Fruit fly (Drosophila melanogaster) whole organism, embryonic: ENCODE results near the gene CG7781.

Source experiments
- BEAF-32 ChIP-seq: fragments of 200-800 bp; sonication (Bioruptor generic); optimal IDR thresholded peaks from 3 replicates; lab custom pipeline; 2017; ENCODE audit warnings: missing biosample characterization, missing genetic modification characterization, mild to moderate bottlenecking, moderate library complexity, missing genetic modification reagents
- CG10321 ChIP-seq: fragments of 200-800 bp; sonication (Bioruptor generic); IDR thresholded peaks from 2 replicates; pipeline ENCODE4 v1.3.6; 2022; ENCODE audit warnings: missing biosample characterization, missing genetic modification characterization
- CG11247 ChIP-seq: fragments of 200-800 bp; sonication (Bioruptor generic); IDR thresholded peaks from 2 replicates; pipeline ENCODE4 v1.3.6; 2022; ENCODE audit warnings: missing biosample characterization, missing genetic modification characterization
- CG12104 ChIP-seq: fragments of 200-800 bp; sonication (Bioruptor generic); optimal IDR thresholded peaks from 3 replicates; lab custom pipeline; 2016; ENCODE audit warnings: missing biosample characterization, missing genetic modification characterization
- CG13296 ChIP-seq: fragments of 200-800 bp; sonication (Bioruptor generic); optimal IDR thresholded peaks from 3 replicates; lab custom pipeline; 2018; ENCODE audit warnings: missing biosample characterization, mild to moderate bottlenecking, missing genetic modification characterization
- CG13775 ChIP-seq: fragments of 200-800 bp; sonication (Bioruptor generic); optimal IDR thresholded peaks from 3 replicates; lab custom pipeline; 2017; ENCODE audit warnings: missing biosample characterization, mild to moderate bottlenecking, missing genetic modification characterization
- CG14050 ChIP-seq: fragments of 200-800 bp; sonication (Bioruptor generic); IDR thresholded peaks from 3 replicates; pipeline ENCODE4 v1.3.6; 2022; ENCODE audit warnings: missing biosample characterization, missing genetic modification characterization
- CG14965 ChIP-seq: fragments of 200-800 bp; sonication (Bioruptor generic); optimal IDR thresholded peaks from 2 replicates; lab custom pipeline; 2016; ENCODE audit warnings: missing biosample characterization, missing genetic modification characterization, borderline replicate concordance
- CG32532 ChIP-seq: fragments of 200-800 bp; sonication (Bioruptor generic); IDR thresholded peaks from 2 replicates; pipeline ENCODE4 v1.3.6; 2022; ENCODE audit warnings: missing biosample characterization, missing genetic modification characterization
- CG4820 ChIP-seq: fragments of 200-800 bp; sonication (Bioruptor generic); optimal IDR thresholded peaks from 3 replicates; lab custom pipeline; 2016; ENCODE audit warnings: missing biosample characterization, missing genetic modification characterization
- CG6254 ChIP-seq: fragments of 200-800 bp; sonication (Bioruptor generic); optimal IDR thresholded peaks from 3 replicates; lab custom pipeline; 2017; ENCODE audit warnings: mild to moderate bottlenecking, missing biosample characterization, missing genetic modification reagents, missing genetic modification characterization
- CrebB ChIP-seq: fragments of 200-800 bp; sonication (Bioruptor generic); optimal IDR thresholded peaks from 3 replicates; lab custom pipeline; 2018; ENCODE audit warnings: missing biosample characterization, mild to moderate bottlenecking, missing genetic modification characterization
- D ChIP-seq, 2 experiments: fragments of 200-800 bp in 1 of 2; fragments of >200 bp in 1 of 2; sonication (Bioruptor generic) in 1 of 2; optimal IDR thresholded peaks; 2 replicates in 1 of 2; 3 replicates in 1 of 2; lab custom pipeline; 2017; ENCODE audit warnings: mild to moderate bottlenecking in 1 of 2, missing biosample characterization in 1 of 2, missing genetic modification characterization in 1 of 2, missing genetic modification reagents in 1 of 2
- Dfd ChIP-seq, 2 experiments: fragments of >200 bp; optimal IDR thresholded peaks; 2 replicates each; lab custom pipeline; 2017; ENCODE audit warnings: missing biosample characterization in 2 of 2, missing genetic modification characterization in 2 of 2
- Dp ChIP-seq: fragments of 200-800 bp; sonication (Bioruptor generic); optimal IDR thresholded peaks from 2 replicates; lab custom pipeline; 2018; ENCODE audit warnings: missing biosample characterization, mild to moderate bottlenecking, missing genetic modification characterization, moderate library complexity
- Fer3 ChIP-seq: fragments of 200-800 bp; sonication (Bioruptor generic); optimal IDR thresholded peaks from 2 replicates; lab custom pipeline; 2018; ENCODE audit warnings: missing biosample characterization, mild to moderate bottlenecking, missing genetic modification characterization, moderate library complexity
- MTF-1 ChIP-seq: fragments of 200-800 bp; sonication (Bioruptor generic); optimal IDR thresholded peaks from 2 replicates; lab custom pipeline; 2018; ENCODE audit warnings: missing biosample characterization, mild to moderate bottlenecking, missing genetic modification characterization, borderline replicate concordance
- Oli ChIP-seq: fragments of 200-800 bp; sonication (Bioruptor generic); optimal IDR thresholded peaks from 2 replicates; lab custom pipeline; 2018; ENCODE audit warnings: missing biosample characterization, mild to moderate bottlenecking, missing genetic modification characterization, moderate library complexity
- Optix ChIP-seq: fragments of 200-800 bp; sonication (Bioruptor generic); IDR thresholded peaks from 3 replicates; pipeline ENCODE4 v1.3.6; 2022; ENCODE audit warnings: missing biosample characterization, missing genetic modification characterization
- Side ChIP-seq: fragments of 200-800 bp; sonication (Bioruptor generic); optimal IDR thresholded peaks from 2 replicates; lab custom pipeline; 2016; ENCODE audit warnings: missing biosample characterization, missing genetic modification characterization
- Spps ChIP-seq: fragments of 200-800 bp; sonication (Bioruptor generic); optimal IDR thresholded peaks from 2 replicates; lab custom pipeline; 2018; ENCODE audit warnings: missing biosample characterization, mild to moderate bottlenecking, missing genetic modification characterization
- abd-A ChIP-seq: fragments of 200-800 bp; sonication (Bioruptor generic); optimal IDR thresholded peaks from 3 replicates; lab custom pipeline; 2019; ENCODE audit warnings: missing biosample characterization, mild to moderate bottlenecking, missing genetic modification characterization, moderate library complexity
- ap ChIP-seq: fragments of 200-800 bp; sonication (Bioruptor generic); IDR thresholded peaks from 2 replicates; pipeline ENCODE4 v1.3.6; 2022; ENCODE audit warnings: missing biosample characterization, missing genetic modification characterization
- br ChIP-seq: fragments of >200 bp; optimal IDR thresholded peaks from 2 replicates; lab custom pipeline; 2017
- btn ChIP-seq: fragments of 200-800 bp; sonication (Bioruptor generic); optimal IDR thresholded peaks from 2 replicates; lab custom pipeline; 2016; ENCODE audit warnings: missing biosample characterization, missing genetic modification characterization
- caup ChIP-seq: fragments of 200-800 bp; sonication (Bioruptor generic); optimal IDR thresholded peaks from 3 replicates; lab custom pipeline; 2017; ENCODE audit warnings: missing biosample characterization, mild to moderate bottlenecking, missing genetic modification characterization, moderate library complexity; ENCODE audit not compliant: severe bottlenecking
- chinmo ChIP-seq: fragments of 200-800 bp; sonication (Bioruptor generic); IDR thresholded peaks from 4 replicates; pipeline ENCODE4 v1.3.6; 2022; ENCODE audit warnings: missing biosample characterization, missing genetic modification characterization; ENCODE audit not compliant: partially characterized antibody
- crp ChIP-seq, 2 experiments: fragments of 200-800 bp; sonication (Bioruptor generic); optimal IDR thresholded peaks; 2 replicates in 1 of 2; 3 replicates in 1 of 2; lab custom pipeline; 2017; ENCODE audit warnings: missing biosample characterization in 2 of 2, missing genetic modification characterization in 2 of 2, mild to moderate bottlenecking in 1 of 2, moderate library complexity in 1 of 2
- dmrt11E ChIP-seq: fragments of 200-800 bp; sonication (Bioruptor generic); optimal IDR thresholded peaks from 3 replicates; lab custom pipeline; 2018; ENCODE audit warnings: missing biosample characterization, mild to moderate bottlenecking, missing genetic modification characterization, moderate library complexity
- ems ChIP-seq: fragments of 200-800 bp; sonication (Bioruptor generic); optimal IDR thresholded peaks from 3 replicates; lab custom pipeline; 2016; ENCODE audit warnings: missing biosample characterization, missing genetic modification characterization
- esg ChIP-seq: fragments of 200-800 bp; sonication (Bioruptor generic); conservative IDR thresholded peaks from 2 replicates; pipeline ENCODE4 v1.3.6; 2022; ENCODE audit warnings: missing biosample characterization, missing genetic modification characterization
- fd64A ChIP-seq: fragments of 200-800 bp; sonication (Bioruptor generic); optimal IDR thresholded peaks from 3 replicates; lab custom pipeline; 2018; ENCODE audit warnings: missing biosample characterization, mild to moderate bottlenecking, missing genetic modification characterization
- fd96Cb ChIP-seq: fragments of 200-800 bp; sonication (Bioruptor generic); optimal IDR thresholded peaks from 2 replicates; lab custom pipeline; 2018; ENCODE audit warnings: missing biosample characterization, mild to moderate bottlenecking, missing genetic modification characterization, moderate library complexity
- gem ChIP-seq: fragments of 200-800 bp; sonication (Bioruptor generic); optimal IDR thresholded peaks from 2 replicates; lab custom pipeline; 2019; ENCODE audit warnings: missing biosample characterization, mild to moderate bottlenecking, missing genetic modification characterization, moderate library complexity
- gsb-n ChIP-seq: fragments of 200-800 bp; sonication (Bioruptor generic); optimal IDR thresholded peaks from 3 replicates; lab custom pipeline; 2018; ENCODE audit warnings: missing biosample characterization, mild to moderate bottlenecking, missing genetic modification characterization
- gt ChIP-seq: fragments of 200-800 bp; sonication (Bioruptor generic); IDR thresholded peaks from 2 replicates; pipeline ENCODE4 v1.3.6; 2022; ENCODE audit warnings: missing biosample characterization, missing genetic modification characterization
- insv ChIP-seq, 2 experiments: fragments of 200-800 bp; sonication (Bioruptor generic); optimal IDR thresholded peaks; 3 replicates each; lab custom pipeline; 2016 to 2018; ENCODE audit warnings: missing biosample characterization in 2 of 2, missing genetic modification characterization in 2 of 2
- jing ChIP-seq: fragments of 200-800 bp; sonication (Bioruptor generic); optimal IDR thresholded peaks from 2 replicates; lab custom pipeline; 2018; ENCODE audit warnings: missing biosample characterization, mild to moderate bottlenecking, missing genetic modification characterization
- lbe ChIP-seq: fragments of 200-800 bp; sonication (Bioruptor generic); optimal IDR thresholded peaks from 2 replicates; lab custom pipeline; 2016; ENCODE audit warnings: missing biosample characterization, mild to moderate bottlenecking, missing genetic modification characterization
- onecut ChIP-seq: fragments of 200-800 bp; sonication (Bioruptor generic); IDR thresholded peaks from 2 replicates; pipeline ENCODE4 v1.3.6; 2022; ENCODE audit warnings: missing biosample characterization, missing genetic modification characterization
- pb ChIP-seq: fragments of 200-800 bp; sonication (Bioruptor generic); optimal IDR thresholded peaks from 3 replicates; lab custom pipeline; 2016; ENCODE audit warnings: missing biosample characterization, missing genetic modification characterization
- psq ChIP-seq: fragments of 200-800 bp; sonication (Bioruptor generic); optimal IDR thresholded peaks from 2 replicates; lab custom pipeline; 2017; ENCODE audit warnings: missing biosample characterization, missing genetic modification characterization
- ranshi ChIP-seq: fragments of 200-800 bp; sonication (Bioruptor generic); IDR thresholded peaks from 2 replicates; pipeline ENCODE4 v1.3.6; 2022; ENCODE audit warnings: missing biosample characterization, missing genetic modification characterization
- rib ChIP-seq: fragments of 200-800 bp; sonication (Bioruptor generic); IDR thresholded peaks from 2 replicates; pipeline ENCODE4 v1.3.6; 2022; ENCODE audit warnings: missing biosample characterization, missing genetic modification characterization
- sc ChIP-seq, 3 experiments: fragments of >200 bp in 2 of 3; fragments of 200-800 bp in 1 of 3; sonication (Bioruptor generic) in 1 of 3; optimal IDR thresholded peaks; 2 replicates in 2 of 3; 3 replicates in 1 of 3; lab custom pipeline; 2017; ENCODE audit warnings: mild to moderate bottlenecking in 1 of 3, missing biosample characterization in 1 of 3, missing genetic modification characterization in 1 of 3, missing genetic modification reagents in 1 of 3
- scrt ChIP-seq: fragments of 200-800 bp; sonication (Bioruptor generic); optimal IDR thresholded peaks from 2 replicates; lab custom pipeline; 2018; ENCODE audit warnings: missing biosample characterization, mild to moderate bottlenecking, missing genetic modification characterization, moderate library complexity
- shn ChIP-seq: fragments of 200-800 bp; sonication (Bioruptor generic); optimal IDR thresholded peaks from 3 replicates; lab custom pipeline; 2016; ENCODE audit warnings: missing biosample characterization, missing genetic modification characterization
- sug ChIP-seq: fragments of 200-800 bp; optimal IDR thresholded peaks from 2 replicates; lab custom pipeline; 2019; ENCODE audit warnings: missing biosample characterization, mild to moderate bottlenecking, missing genetic modification characterization, moderate library complexity
- zfh1 ChIP-seq: fragments of 200-800 bp; sonication (Bioruptor generic); IDR thresholded peaks from 3 replicates; pipeline ENCODE4 v1.3.6; 2022; ENCODE audit warnings: missing biosample characterization, missing genetic modification characterization

The CG7781 gene

dm6 chr2L:8284913-8285619 is 40.1 kb downstream of the CG7781 start (continued):
- TF ChIP-seq Side (GFP tag; lab: Kevin White, UChicago) (no peak), gsb-n (tag; lab: Kevin White, UChicago) (no peak), CG32532 (GFP tag; lab: Robert Waterston, UW) (no peak), crp (GFP tag; optimal IDR thresholded peaks at IDR 0.05; lab: Kevin White, UChicago) (no peak), caup (GFP tag; lab: Kevin White, UChicago) (no peak), chinmo (GFP tag; lab: Robert Waterston, UW) (no peak), insv (GFP tag; optimal IDR thresholded peaks at IDR 0.05; lab: Kevin White, UChicago) (no peak), ems (GFP tag; lab: Kevin White, UChicago) (no peak), zfh1 (no peak), jing (no peak), Dp (GFP tag; lab: Kevin White, UChicago) (no peak), CG10321 (GFP tag; lab: Robert Waterston, UW) (no peak), onecut (GFP tag; lab: Robert Waterston, UW) (no peak), CG6254 (no peak), CG4820 (GFP tag; lab: Kevin White, UChicago) (no peak), fd64A (GFP tag; lab: Kevin White, UChicago) (peak; percentile 52), br (no peak), lbe (GFP tag; lab: Kevin White, UChicago) (no peak), CG14965 (GFP tag; lab: Kevin White, UChicago) (no peak), pb (GFP tag; lab: Kevin White, UChicago) (no peak), D (optimal IDR thresholded peaks at IDR 0.05; lab: Kevin White, UChicago) (no peak), D (GFP tag; optimal IDR thresholded peaks at IDR 0.05; lab: Kevin White, UChicago) (no peak), CG12104 (GFP tag; lab: Kevin White, UChicago) (no peak), CG11247 (GFP tag; lab: Robert Waterston, UW) (no peak), Fer3 (no peak), CrebB (no peak), Spps (tag; lab: Kevin White, UChicago) (no peak), Optix (GFP tag; lab: Robert Waterston, UW) (no peak), BEAF-32 (no peak), sug (tag; lab: Kevin White, UChicago) (no peak), CG13775 (no peak), btn (no peak), Dfd (GFP tag; optimal IDR thresholded peaks at IDR 0.05; lab: Kevin White, UChicago) (no peak), Oli (tag; lab: Kevin White, UChicago) (peak; percentile 40), shn (no peak), gt (GFP tag; lab: Robert Waterston, UW) (no peak), abd-A (no peak), MTF-1 (no peak), esg (GFP tag; lab: Robert Waterston, UW) (no peak), gem (tag; lab: Kevin White, UChicago) (peak; percentile 59), sc (optimal IDR thresholded peaks at IDR 0.05; lab: Kevin White, UChicago) (no peak), sc (GFP tag; optimal IDR thresholded peaks at IDR 0.05; lab: Kevin White, UChicago) (no peak), rib (GFP tag; lab: Robert Waterston, UW) (no peak), ranshi (no peak), ap (GFP tag; lab: Robert Waterston, UW) (no peak), CG13296 (no peak), dmrt11E (tag; lab: Kevin White, UChicago) (no peak), CG14050 (no peak), scrt (GFP tag; lab: Kevin White, UChicago) (no peak), psq (no peak), fd96Cb (peak; percentile 31)
